Fruit fly (Drosophila melanogaster) whole organism, embryonic: ENCODE data around the gene CG15047.

Experiments used
- Antp ChIP-seq: fragments of 200-800 bp; sonication (Bioruptor generic); optimal IDR thresholded peaks from 3 replicates; lab custom pipeline; 2016; ENCODE audit warnings: missing biosample characterization, missing genetic modification characterization
- Atf6 ChIP-seq: fragments of 200-800 bp; sonication (Bioruptor generic); IDR thresholded peaks from 2 replicates; pipeline ENCODE4 v1.3.6; 2022; ENCODE audit warnings: missing biosample characterization, missing genetic modification characterization
- Bgb ChIP-seq: fragments of 200-800 bp; sonication (Bioruptor generic); IDR thresholded peaks from 2 replicates; pipeline ENCODE4 v1.3.6; 2022; ENCODE audit warnings: missing biosample characterization, missing genetic modification characterization; ENCODE audit not compliant: partially characterized antibody
- CG10209 ChIP-seq: fragments of 200-800 bp; sonication (Bioruptor generic); optimal IDR thresholded peaks from 3 replicates; lab custom pipeline; 2017; ENCODE audit warnings: missing biosample characterization, mild to moderate bottlenecking, missing genetic modification characterization, missing genetic modification reagents
- CG10366 ChIP-seq: fragments of 200-800 bp; sonication (Bioruptor generic); IDR thresholded peaks from 2 replicates; pipeline ENCODE4 v1.3.6; 2022; ENCODE audit warnings: missing biosample characterization, missing genetic modification characterization
- CG10959 ChIP-seq: fragments of 200-800 bp; sonication (Bioruptor generic); IDR thresholded peaks from 2 replicates; pipeline ENCODE4 v1.3.6; 2022; ENCODE audit warnings: missing biosample characterization, missing genetic modification characterization
- CG11398 ChIP-seq: fragments of 200-800 bp; sonication (Bioruptor generic); optimal IDR thresholded peaks from 2 replicates; lab custom pipeline; 2016; ENCODE audit warnings: missing biosample characterization, missing genetic modification characterization
- CG11695 ChIP-seq: fragments of 200-800 bp; sonication (Bioruptor generic); IDR thresholded peaks from 3 replicates; pipeline ENCODE4 v1.3.6; 2022; ENCODE audit warnings: missing biosample characterization, missing genetic modification characterization
- CG1647 ChIP-seq: fragments of 200-800 bp; sonication (Bioruptor generic); optimal IDR thresholded peaks from 3 replicates; lab custom pipeline; 2016; ENCODE audit warnings: missing biosample characterization, missing genetic modification characterization
- CG18262 ChIP-seq: fragments of 200-800 bp; optimal IDR thresholded peaks from 3 replicates; lab custom pipeline; 2019; ENCODE audit warnings: missing biosample characterization, mild to moderate bottlenecking, missing genetic modification characterization, moderate library complexity
- CG30403 ChIP-seq: fragments of 200-800 bp; sonication (Bioruptor generic); optimal IDR thresholded peaks from 3 replicates; lab custom pipeline; 2016; ENCODE audit warnings: missing biosample characterization, missing genetic modification characterization
- CG7786 ChIP-seq: fragments of 200-800 bp; sonication (Bioruptor generic); optimal IDR thresholded peaks from 2 replicates; lab custom pipeline; 2016; ENCODE audit warnings: missing biosample characterization, missing genetic modification characterization
- CG8281 ChIP-seq: fragments of 200-800 bp; sonication (Bioruptor generic); optimal IDR thresholded peaks from 2 replicates; lab custom pipeline; 2018; ENCODE audit warnings: missing biosample characterization, mild to moderate bottlenecking, missing genetic modification characterization, moderate library complexity
- CG8478 ChIP-seq: fragments of >200 bp; optimal IDR thresholded peaks from 2 replicates; lab custom pipeline; 2018
- CG8944 ChIP-seq: fragments of 200-800 bp; sonication (Bioruptor generic); optimal IDR thresholded peaks from 3 replicates; lab custom pipeline; 2016; ENCODE audit warnings: missing biosample characterization, missing genetic modification characterization
- Chrac-16 ChIP-seq: fragments of 200-800 bp; sonication (Bioruptor generic); optimal IDR thresholded peaks from 3 replicates; lab custom pipeline; 2016; ENCODE audit warnings: missing biosample characterization, missing genetic modification characterization
- D19A ChIP-seq: fragments of 200-800 bp; optimal IDR thresholded peaks from 3 replicates; lab custom pipeline; 2019; ENCODE audit warnings: missing biosample characterization, mild to moderate bottlenecking, missing genetic modification characterization, moderate library complexity
- Ets97D ChIP-seq: fragments of 200-800 bp; sonication (Bioruptor generic); optimal IDR thresholded peaks from 3 replicates; lab custom pipeline; 2016; ENCODE audit warnings: missing biosample characterization, missing genetic modification characterization
- HmgD ChIP-seq: fragments of 200-800 bp; sonication (Bioruptor generic); optimal IDR thresholded peaks from 3 replicates; lab custom pipeline; 2016; ENCODE audit warnings: missing biosample characterization, missing genetic modification characterization
- HmgZ ChIP-seq: fragments of 200-800 bp; sonication (Bioruptor generic); optimal IDR thresholded peaks from 2 replicates; lab custom pipeline; 2018; ENCODE audit warnings: missing biosample characterization, mild to moderate bottlenecking, missing genetic modification characterization
- Mrtf ChIP-seq: fragments of 200-800 bp; sonication (Bioruptor generic); IDR thresholded peaks from 3 replicates; pipeline ENCODE4 v1.3.6; 2022; ENCODE audit warnings: missing biosample characterization, missing genetic modification characterization
- Pdp1 ChIP-seq, 2 experiments: fragments of 200-800 bp; sonication (Bioruptor generic); optimal IDR thresholded peaks; 3 replicates each; lab custom pipeline; 2016; ENCODE audit warnings: missing biosample characterization in 2 of 2, missing genetic modification characterization in 2 of 2, mild to moderate bottlenecking in 1 of 2, moderate library complexity in 1 of 2
- Scr ChIP-seq: fragments of 200-800 bp; sonication (Bioruptor generic); IDR thresholded peaks from 2 replicates; pipeline ENCODE4 v1.3.6; 2022; ENCODE audit warnings: missing biosample characterization, missing genetic modification characterization; ENCODE audit not compliant: partially characterized antibody
- Sox100B ChIP-seq: fragments of 200-800 bp; sonication (Bioruptor generic); optimal IDR thresholded peaks from 3 replicates; lab custom pipeline; 2018; ENCODE audit warnings: missing biosample characterization, mild to moderate bottlenecking, missing genetic modification characterization
- Sry-δ ChIP-seq: fragments of 200-800 bp; sonication (Bioruptor generic); optimal IDR thresholded peaks from 2 replicates; lab custom pipeline; 2016; ENCODE audit warnings: missing biosample characterization, missing genetic modification characterization
- Ssrp ChIP-seq: fragments of 200-800 bp; sonication (Bioruptor generic); optimal IDR thresholded peaks from 2 replicates; lab custom pipeline; 2018; ENCODE audit warnings: missing biosample characterization, mild to moderate bottlenecking, missing genetic modification characterization, moderate library complexity
- ap ChIP-seq: fragments of 200-800 bp; sonication (Bioruptor generic); IDR thresholded peaks from 2 replicates; pipeline ENCODE4 v1.3.6; 2022; ENCODE audit warnings: missing biosample characterization, missing genetic modification characterization
- ato ChIP-seq: fragments of 200-800 bp; sonication (Bioruptor generic); IDR thresholded peaks from 2 replicates; pipeline ENCODE4 v1.3.6; 2022; ENCODE audit warnings: missing biosample characterization, missing genetic modification characterization; ENCODE audit not compliant: partially characterized antibody
- bowl ChIP-seq: fragments of 200-800 bp; sonication (Bioruptor generic); IDR thresholded peaks from 2 replicates; pipeline ENCODE4 v1.3.6; 2022; ENCODE audit warnings: missing biosample characterization, missing genetic modification characterization
- bsh ChIP-seq, 2 experiments: fragments of 200-800 bp; sonication (Bioruptor generic); optimal IDR thresholded peaks; 2 replicates each; lab custom pipeline; 2017 to 2018; ENCODE audit warnings: mild to moderate bottlenecking in 2 of 2, missing biosample characterization in 2 of 2, missing genetic modification characterization in 2 of 2, moderate library complexity in 1 of 2
- chinmo ChIP-seq: fragments of 200-800 bp; sonication (Bioruptor generic); IDR thresholded peaks from 4 replicates; pipeline ENCODE4 v1.3.6; 2022; ENCODE audit warnings: missing biosample characterization, missing genetic modification characterization; ENCODE audit not compliant: partially characterized antibody
- dimm ChIP-seq: fragments of 200-800 bp; sonication (Bioruptor generic); IDR thresholded peaks from 2 replicates; pipeline ENCODE4 v1.3.6; 2022; ENCODE audit warnings: missing biosample characterization, missing genetic modification characterization
- ems ChIP-seq: fragments of 200-800 bp; sonication (Bioruptor generic); optimal IDR thresholded peaks from 3 replicates; lab custom pipeline; 2016; ENCODE audit warnings: missing biosample characterization, missing genetic modification characterization
- ewg ChIP-seq: fragments of 200-800 bp; sonication (Bioruptor generic); optimal IDR thresholded peaks from 3 replicates; lab custom pipeline; 2017; ENCODE audit warnings: mild to moderate bottlenecking, missing biosample characterization, missing genetic modification reagents, missing genetic modification characterization
- jing ChIP-seq: fragments of 200-800 bp; sonication (Bioruptor generic); optimal IDR thresholded peaks from 2 replicates; lab custom pipeline; 2018; ENCODE audit warnings: missing biosample characterization, mild to moderate bottlenecking, missing genetic modification characterization
- kay ChIP-seq: fragments of 200-800 bp; sonication (Bioruptor generic); optimal IDR thresholded peaks from 2 replicates; lab custom pipeline; 2016; ENCODE audit warnings: missing biosample characterization, missing genetic modification characterization
- mam ChIP-seq: fragments of 200-800 bp; sonication (Bioruptor generic); optimal IDR thresholded peaks from 3 replicates; lab custom pipeline; 2016; ENCODE audit warnings: missing biosample characterization, missing genetic modification characterization
- nau ChIP-seq: fragments of 200-800 bp; sonication (Bioruptor generic); optimal IDR thresholded peaks from 3 replicates; lab custom pipeline; 2017; ENCODE audit warnings: missing biosample characterization, mild to moderate bottlenecking, missing genetic modification characterization, missing genetic modification reagents
- nom ChIP-seq: fragments of 200-800 bp; sonication (Bioruptor generic); optimal IDR thresholded peaks from 2 replicates; lab custom pipeline; 2017; ENCODE audit warnings: missing biosample characterization, missing genetic modification characterization, mild to moderate bottlenecking, moderate library complexity, missing genetic modification reagents
- otp ChIP-seq: fragments of 200-800 bp; sonication (Bioruptor generic); IDR thresholded peaks from 3 replicates; pipeline ENCODE4, ENCODE4 v1.3.6; 2022; ENCODE audit warnings: missing biosample characterization, missing genetic modification characterization
- psq ChIP-seq: fragments of 200-800 bp; sonication (Bioruptor generic); optimal IDR thresholded peaks from 2 replicates; lab custom pipeline; 2017; ENCODE audit warnings: missing biosample characterization, missing genetic modification characterization
- sd ChIP-seq: fragments of 200-800 bp; sonication (Bioruptor generic); optimal IDR thresholded peaks from 3 replicates; lab custom pipeline; 2018; ENCODE audit warnings: missing biosample characterization, mild to moderate bottlenecking, missing genetic modification characterization, moderate library complexity
- sens ChIP-seq: fragments of 200-800 bp; sonication (Bioruptor generic); peaks from one replicate; lab custom pipeline; 2016; ENCODE audit warnings: missing biosample characterization, missing genetic modification characterization
- sr ChIP-seq: fragments of 200-800 bp; sonication (Bioruptor generic); IDR thresholded peaks from 3 replicates; pipeline ENCODE4 v1.3.6; 2022; ENCODE audit warnings: missing biosample characterization, missing genetic modification characterization
- twi ChIP-seq: fragments of 200-800 bp; optimal IDR thresholded peaks from 2 replicates; lab custom pipeline; 2019; ENCODE audit warnings: missing biosample characterization, mild to moderate bottlenecking, missing genetic modification characterization, moderate library complexity
- tx ChIP-seq: fragments of 200-800 bp; sonication (Bioruptor generic); optimal IDR thresholded peaks from 2 replicates; lab custom pipeline; 2016; ENCODE audit warnings: missing biosample characterization, missing genetic modification characterization
- yki ChIP-seq: fragments of >200 bp; optimal IDR thresholded peaks from 3 replicates; lab custom pipeline; 2018
- zf30C ChIP-seq: fragments of 200-800 bp; sonication (Bioruptor generic); optimal IDR thresholded peaks from 3 replicates; lab custom pipeline; 2018; ENCODE audit warnings: missing biosample characterization, mild to moderate bottlenecking, missing genetic modification characterization

CG15047 gene

dm6 chrX:18543328-18543727, 14.8 kb downstream of the CG15047 start:
- TF ChIP-seq Sox100B (GFP tag; lab: Kevin White, UChicago) (no peak), HmgD (GFP tag; lab: Kevin White, UChicago) (no peak), otp (GFP tag; lab: Robert Waterston, UW) (no peak), Atf6 (GFP tag; lab: Robert Waterston, UW) (no peak), HmgZ (tag; lab: Kevin White, UChicago) (no peak), CG10209 (GFP tag; lab: Kevin White, UChicago) (no peak), Mrtf (no peak), CG30403 (GFP tag; lab: Kevin White, UChicago) (no peak), Sry-δ (GFP tag; lab: Kevin White, UChicago) (no peak), kay (GFP tag; lab: Kevin White, UChicago) (no peak), ewg (no peak), CG18262 (tag; lab: Kevin White, UChicago) (no peak), Scr (GFP tag; lab: Robert Waterston, UW) (no peak)

dm6 chrX:18544732-18545131, 16.2 kb downstream of the CG15047 start:
- TF ChIP-seq yki (lab: Kevin White, UChicago), result no peak
- no peak for TF ChIP-seq nau (GFP tag; lab: Kevin White, UChicago)
- no peak for TF ChIP-seq jing (GFP tag; lab: Kevin White, UChicago)
- no peak for TF ChIP-seq twi (tag; lab: Kevin White, UChicago)
- no peak for TF ChIP-seq CG8944 (GFP tag; lab: Kevin White, UChicago)
- no peak for TF ChIP-seq CG8478 (lab: Kevin White, UChicago)
- TF ChIP-seq ewg, result no peak
- TF ChIP-seq nom (GFP tag; lab: Kevin White, UChicago), result peak; percentile 85
- TF ChIP-seq bowl (GFP tag; lab: Robert Waterston, UW), result no peak
- TF ChIP-seq sd (tag; lab: Kevin White, UChicago), result peak; percentile 39
- peak in 1 of 2 experiments; percentile 68 for TF ChIP-seq bsh (GFP tag; optimal IDR thresholded peaks at IDR 0.05; lab: Kevin White, UChicago)
- no peak for TF ChIP-seq ato (GFP tag; lab: Robert Waterston, UW)
- no peak for TF ChIP-seq D19A
- TF ChIP-seq Pdp1 (GFP tag; optimal IDR thresholded peaks at IDR 0.05; lab: Kevin White, UChicago), result no peak
- TF ChIP-seq Bgb (GFP tag; lab: Robert Waterston, UW), result no peak
- TF ChIP-seq tx, result no peak

DNA sequence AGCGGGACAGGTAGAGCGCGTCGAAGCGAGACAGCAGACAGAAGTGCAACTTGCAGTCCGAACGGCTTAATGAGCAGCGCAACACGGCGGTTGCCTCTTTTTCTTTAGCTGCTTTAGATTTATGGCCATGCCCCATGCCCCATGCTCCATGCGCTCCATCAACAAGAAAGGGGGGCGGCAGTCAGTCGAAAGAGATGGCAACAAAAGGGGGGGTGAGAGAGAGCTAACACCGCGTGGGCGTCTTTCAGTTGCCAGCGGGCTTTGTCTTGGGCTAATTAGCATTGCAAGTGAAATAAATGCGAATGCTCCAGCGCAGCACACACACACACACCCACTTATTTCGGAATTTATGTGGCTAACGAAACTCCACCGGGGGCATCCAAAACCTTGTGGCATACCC, 16.7 kb downstream of the CG15047 start:
- TF ChIP-seq sr (GFP tag; lab: Robert Waterston, UW), result peak; percentile 90
- peak; percentile 48 for TF ChIP-seq sens
- no peak for TF ChIP-seq CG11695 (GFP tag; lab: Robert Waterston, UW)
- TF ChIP-seq, all 482 proteins: peak for 2

DNA sequence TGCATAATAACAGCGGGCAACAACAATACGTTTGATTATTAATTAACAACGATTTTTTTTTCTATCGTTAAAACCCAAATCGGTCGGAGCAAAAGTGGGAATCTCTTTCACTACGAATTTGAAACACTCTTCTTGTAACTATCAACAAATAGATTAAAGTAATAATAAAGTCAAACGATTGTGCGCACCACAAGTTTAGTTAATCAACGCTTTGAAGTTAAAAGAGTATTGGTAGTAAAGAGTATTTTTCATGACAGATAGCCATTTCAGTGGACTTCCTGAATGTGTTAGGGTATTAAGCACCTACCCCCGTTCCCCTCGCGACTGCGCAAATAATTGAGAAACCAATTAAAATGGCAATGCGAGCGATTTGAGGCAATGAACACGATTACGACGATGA, 18.3 kb downstream of the CG15047 start:
- TF ChIP-seq CG8281 (tag; lab: Kevin White, UChicago) (peak; percentile 34), CG1647 (GFP tag; lab: Kevin White, UChicago) (peak; percentile 71), zf30C (GFP tag; lab: Kevin White, UChicago) (no peak), CG7786 (GFP tag; lab: Kevin White, UChicago) (peak; percentile 73), dimm (GFP tag; lab: Robert Waterston, UW) (no peak), CG11398 (GFP tag; lab: Kevin White, UChicago) (peak; percentile 13), CG10959 (GFP tag; lab: Robert Waterston, UW) (peak; percentile 56), ap (GFP tag; lab: Robert Waterston, UW) (peak; percentile 82), Ssrp (tag; lab: Kevin White, UChicago) (peak; percentile 69), CG10366 (GFP tag; lab: Robert Waterston, UW) (peak; percentile 77), twi (tag; lab: Kevin White, UChicago) (peak; percentile 23), mam (GFP tag; lab: Kevin White, UChicago) (peak; percentile 83), Mrtf (peak; percentile 75; the same call in 2 of the 3 replicates), psq (no peak), Ets97D (GFP tag; lab: Kevin White, UChicago) (no peak), ems (GFP tag; lab: Kevin White, UChicago) (peak; percentile 70), Chrac-16 (GFP tag; lab: Kevin White, UChicago) (peak; percentile 54), chinmo (no peak), Antp (peak; percentile 70)
